Worm (Caenorhabditis elegans): Measurements from ENCODE around the gene T27F7.12.

ce11 chrII:4981682-4982404 is 8.1 kb upstream of the T27F7.12 start:
- no peak for TF ChIP-seq him-1 (tag; optimal IDR thresholded peaks at IDR 0.05)
- TF ChIP-seq W03F9.2 (tag; optimal IDR thresholded peaks at IDR 0.05), result no peak
- TF ChIP-seq dao-5 (tag; optimal IDR thresholded peaks at IDR 0.05), result no peak

Data from whole organism, L4/young adult.